Worm (Caenorhabditis elegans) whole organism, mixed stage, embryonic: ENCODE measurements around the gene clec-61.
"Not testable (repeated sequence)": the region's sequence is repeated elsewhere in the genome, so short reads cannot be mapped to it uniquely, and the experiment has no call there.

Experiments
- M03D4.4 ChIP-seq: sonication (generic microtip); optimal IDR thresholded peaks from 2 replicates; lab custom pipeline; 2017; ENCODE audit warnings: mild to moderate bottlenecking, missing genetic modification characterization, missing compliant biosample characterization
- ceh-39 ChIP-seq: fragments of 150-350 bp; optimal IDR thresholded peaks from 2 replicates; lab custom pipeline; 2014; ENCODE audit warnings: missing biosample characterization, missing genetic modification characterization
- ceh-43 ChIP-seq: fragments of 200-800 bp; sonication (Bioruptor generic); optimal IDR thresholded peaks from 2 replicates; lab custom pipeline; 2018; ENCODE audit warnings: mild to moderate bottlenecking, missing genetic modification characterization, moderate library complexity, missing compliant biosample characterization
- ceh-83 ChIP-seq: fragments of 200-800 bp; sonication (Bioruptor generic); optimal IDR thresholded peaks from 2 replicates; lab custom pipeline; 2018; ENCODE audit warnings: mild to moderate bottlenecking, missing genetic modification characterization, missing compliant biosample characterization
- ces-1 ChIP-seq: fragments of 150-350 bp; optimal IDR thresholded peaks from 2 replicates; lab custom pipeline; 2014; ENCODE audit warnings: missing biosample characterization, missing genetic modification reagents, missing genetic modification characterization
- drap-1 ChIP-seq: fragments of 200-800 bp; sonication (Bioruptor generic); optimal IDR thresholded peaks from 3 replicates; lab custom pipeline; 2018; ENCODE audit warnings: mild to moderate bottlenecking, missing genetic modification characterization, missing compliant biosample characterization
- elt-3 ChIP-seq: fragments of 150-350 bp; optimal IDR thresholded peaks from 2 replicates; lab custom pipeline; 2014; ENCODE audit warnings: missing biosample characterization, missing genetic modification characterization
- flh-1 ChIP-seq: fragments of 200-800 bp; sonication (Bioruptor generic); optimal IDR thresholded peaks from 2 replicates; lab custom pipeline; 2018; ENCODE audit warnings: mild to moderate bottlenecking, missing genetic modification characterization, moderate library complexity, missing compliant biosample characterization
- hlh-1 ChIP-seq: fragments of 150-350 bp; optimal IDR thresholded peaks from 2 replicates; lab custom pipeline; 2014; ENCODE audit warnings: missing biosample characterization, missing genetic modification reagents, missing genetic modification characterization
- lin-13 ChIP-seq: fragments of 150-350 bp; optimal IDR thresholded peaks from 2 replicates; lab custom pipeline; 2014; ENCODE audit warnings: missing biosample characterization, missing genetic modification characterization
- lsy-2 ChIP-seq: fragments of 150-350 bp; optimal IDR thresholded peaks from 2 replicates; lab custom pipeline; 2014; ENCODE audit warnings: missing biosample characterization, missing genetic modification characterization
- mab-5 ChIP-seq: fragments of 150-350 bp; optimal IDR thresholded peaks from 2 replicates; lab custom pipeline; 2014; ENCODE audit warnings: missing biosample characterization, missing genetic modification characterization
- mep-1 ChIP-seq: fragments of 150-350 bp; optimal IDR thresholded peaks from 2 replicates; lab custom pipeline; 2017; ENCODE audit warnings: missing biosample characterization, missing genetic modification reagents, missing genetic modification characterization, inconsistent platforms
- mls-2 ChIP-seq: sonication (generic microtip); optimal IDR thresholded peaks from 2 replicates; lab custom pipeline; 2016; ENCODE audit warnings: mild to moderate bottlenecking, missing genetic modification characterization, moderate library complexity, missing compliant biosample characterization
- nhr-2 ChIP-seq: fragments of 150-350 bp; optimal IDR thresholded peaks from 2 replicates; lab custom pipeline; 2014; ENCODE audit warnings: missing biosample characterization, missing genetic modification characterization
- nhr-237 ChIP-seq: fragments of 150-350 bp; optimal IDR thresholded peaks from 2 replicates; lab custom pipeline; 2014; ENCODE audit warnings: missing biosample characterization, missing genetic modification characterization
- nhr-28 ChIP-seq: fragments of 150-350 bp; optimal IDR thresholded peaks from 2 replicates; lab custom pipeline; 2014; ENCODE audit warnings: missing biosample characterization, missing genetic modification characterization
- nhr-76 ChIP-seq: sonication (generic microtip); optimal IDR thresholded peaks from 2 replicates; lab custom pipeline; 2017; ENCODE audit warnings: missing biosample characterization, missing genetic modification characterization
- snpc-4 ChIP-seq: fragments of 150-350 bp; optimal IDR thresholded peaks from 2 replicates; lab custom pipeline; 2014; ENCODE audit warnings: missing biosample characterization, missing genetic modification characterization
- tbx-8 ChIP-seq: fragments of 200-800 bp; sonication (Bioruptor generic); optimal IDR thresholded peaks from 2 replicates; lab custom pipeline; 2018; ENCODE audit warnings: mild to moderate bottlenecking, missing genetic modification characterization, moderate library complexity, missing compliant biosample characterization
- unc-120 ChIP-seq: sonication (generic microtip); optimal IDR thresholded peaks from 2 replicates; lab custom pipeline; 2017; ENCODE audit warnings: missing genetic modification characterization, missing compliant biosample characterization; ENCODE audit not compliant: poor library complexity, severe bottlenecking
- unc-62 ChIP-seq: fragments of 150-350 bp; optimal IDR thresholded peaks from 2 replicates; lab custom pipeline; 2014; ENCODE audit warnings: missing biosample characterization, missing genetic modification reagents, missing genetic modification characterization
- ztf-11 ChIP-seq: fragments of 150-350 bp; optimal IDR thresholded peaks from 2 replicates; lab custom pipeline; 2014; ENCODE audit warnings: missing biosample characterization, missing genetic modification characterization

clec-61 gene

DNA sequence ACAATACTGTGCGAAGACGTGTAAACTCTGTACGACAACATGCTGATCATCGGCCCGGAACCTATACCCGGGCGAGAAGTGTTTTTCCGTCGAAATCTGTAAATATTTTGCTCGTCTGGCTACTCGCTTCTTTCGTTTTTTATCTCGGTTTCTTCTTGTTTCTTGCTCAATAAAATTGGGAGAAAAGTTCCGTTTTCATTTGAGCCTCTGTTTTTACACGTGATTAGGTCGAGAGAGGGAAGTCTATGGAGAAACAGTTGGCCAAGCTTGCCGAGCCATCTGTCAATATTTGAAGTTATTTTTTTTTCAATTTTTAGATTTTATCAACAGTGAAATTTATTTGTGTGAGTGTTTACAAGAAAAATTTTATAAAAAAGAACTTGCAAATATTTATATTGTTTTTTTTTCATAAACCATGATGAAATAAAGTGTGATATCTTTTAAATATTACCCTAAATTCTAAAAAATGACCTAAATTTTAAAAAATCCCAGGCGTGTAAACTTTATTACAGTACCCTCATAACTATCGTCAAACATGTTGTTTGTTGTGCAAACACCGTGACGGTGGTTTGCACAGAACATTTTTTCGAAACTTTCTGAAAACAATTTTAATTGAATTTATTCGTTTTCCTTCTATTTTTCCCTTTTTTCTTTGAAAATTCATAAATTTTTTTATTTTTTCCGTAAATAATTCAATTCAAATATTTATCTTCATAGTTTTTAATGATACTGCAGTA is 45.2 kb downstream of the clec-61 start:
- TF ChIP-seq lsy-2 (tag; lab: Kevin White, UChicago), result peak; percentile 77
- TF ChIP-seq ceh-43, result no peak
- no peak for TF ChIP-seq ces-1 (GFP tag; lab: Kevin White, UChicago)

DNA sequence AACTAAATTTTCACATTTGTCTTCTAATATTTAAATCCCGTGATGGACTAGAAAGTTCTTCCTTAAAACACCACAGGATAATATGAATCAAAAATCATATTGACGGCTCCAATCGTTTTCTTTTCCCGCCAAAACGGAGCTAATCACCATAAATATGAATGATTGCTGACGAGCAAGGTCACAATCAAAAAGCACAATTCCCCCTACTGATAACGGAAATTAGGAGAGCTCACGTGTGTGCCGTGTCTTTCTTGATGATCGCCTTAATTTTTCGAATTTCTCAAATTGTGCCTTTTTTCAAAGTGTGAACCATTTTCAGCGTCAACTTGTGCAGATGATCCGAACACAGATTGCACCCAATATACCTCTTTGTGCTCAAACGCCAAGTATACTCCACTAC is 46.4 kb downstream of the clec-61 start:
- no peak for TF ChIP-seq unc-120 (tag; lab: Kevin White, UChicago)
- no peak for TF ChIP-seq nhr-237
- TF ChIP-seq mls-2 (tag; lab: Kevin White, UChicago), result no peak
- no peak for TF ChIP-seq drap-1
- TF ChIP-seq ceh-39 (tag; lab: Kevin White, UChicago), result no peak
- no peak for TF ChIP-seq flh-1 (GFP tag; lab: Kevin White, UChicago)
- TF ChIP-seq mab-5, result no peak
- TF ChIP-seq nhr-2, result no peak
- no peak for TF ChIP-seq ceh-43
- no peak for TF ChIP-seq nhr-76 (tag; lab: Kevin White, UChicago)
- no peak for TF ChIP-seq ztf-11
- no peak for TF ChIP-seq unc-62 (GFP tag; lab: Kevin White, UChicago)
- TF ChIP-seq hlh-1 (tag; lab: Kevin White, UChicago), result no peak
- no peak for TF ChIP-seq mep-1
- no peak for TF ChIP-seq lsy-2 (tag; lab: Kevin White, UChicago)
- no peak for TF ChIP-seq ceh-83
- no peak for TF ChIP-seq ces-1 (GFP tag; lab: Kevin White, UChicago)
- TF ChIP-seq tbx-8 (GFP tag; lab: Kevin White, UChicago), result no peak
- TF ChIP-seq, all 35 proteins: peak for 0

DNA sequence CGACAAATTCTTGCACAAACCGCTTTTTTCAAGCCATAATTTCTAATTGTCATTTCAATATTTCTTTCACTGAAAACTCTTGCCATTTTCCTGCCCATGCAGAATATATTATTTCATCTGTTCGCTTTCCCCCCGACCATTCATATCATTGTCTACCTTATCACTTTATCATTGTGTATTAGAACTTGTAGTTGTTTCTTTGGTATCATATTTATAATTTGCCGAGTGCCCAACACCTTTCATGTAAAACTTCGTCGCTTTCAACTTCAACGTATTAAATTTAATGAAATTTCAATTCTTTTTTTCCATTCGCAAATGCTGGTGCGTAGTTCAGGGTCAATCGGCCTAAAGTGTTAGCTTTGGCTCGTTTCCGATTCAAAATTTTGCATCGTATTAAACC is 47.5 kb downstream of the clec-61 start, which contains the start of gene ZK673.1:
TSS of gene ZK673.1 (plus strand) at position 301 of the 400 bp plus-strand sequence.
- not testable (repeated sequence) for TF ChIP-seq nhr-76 (tag; lab: Kevin White, UChicago); ceh-43; snpc-4 (tag; lab: Kevin White, UChicago)

DNA sequence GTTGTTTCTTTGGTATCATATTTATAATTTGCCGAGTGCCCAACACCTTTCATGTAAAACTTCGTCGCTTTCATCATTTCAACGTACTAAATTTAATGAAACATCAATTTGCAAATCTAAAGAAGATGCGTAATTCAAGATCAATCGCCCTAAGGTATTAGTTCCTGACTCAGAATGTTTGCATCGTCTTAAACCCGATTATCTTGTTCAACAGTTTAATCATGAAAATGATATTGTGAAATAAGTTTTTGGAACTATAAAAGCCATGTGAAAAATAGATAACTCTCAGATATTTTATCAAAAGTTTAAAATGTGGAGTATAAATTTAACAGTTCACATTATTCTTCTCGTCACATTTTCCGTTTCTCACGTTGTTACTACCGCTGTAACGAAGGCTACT is 50.4 kb downstream of the clec-61 start, which contains the start of gene E04D5.4:
TSS of gene E04D5.4 (plus strand) at position 301 of the 400 bp plus-strand sequence.
- TF ChIP-seq flh-1 (GFP tag; lab: Kevin White, UChicago) (no peak), mab-5 (no peak), ces-1 (GFP tag; lab: Kevin White, UChicago) (no peak), nhr-76 (tag; lab: Kevin White, UChicago) (no peak), nhr-2 (no peak), lin-13 (tag; lab: Kevin White, UChicago) (no peak), M03D4.4 (tag; lab: Kevin White, UChicago) (no peak), nhr-28 (tag; lab: Kevin White, UChicago) (no peak), lsy-2 (tag; lab: Kevin White, UChicago) (no peak), ceh-83 (no peak), mls-2 (tag; lab: Kevin White, UChicago) (no peak), elt-3 (tag; lab: Kevin White, UChicago) (no peak), unc-120 (tag; lab: Kevin White, UChicago) (no peak)
